Worm (Caenorhabditis elegans): ENCODE measurements around the gene str-46.

The str-46 gene

DNA sequence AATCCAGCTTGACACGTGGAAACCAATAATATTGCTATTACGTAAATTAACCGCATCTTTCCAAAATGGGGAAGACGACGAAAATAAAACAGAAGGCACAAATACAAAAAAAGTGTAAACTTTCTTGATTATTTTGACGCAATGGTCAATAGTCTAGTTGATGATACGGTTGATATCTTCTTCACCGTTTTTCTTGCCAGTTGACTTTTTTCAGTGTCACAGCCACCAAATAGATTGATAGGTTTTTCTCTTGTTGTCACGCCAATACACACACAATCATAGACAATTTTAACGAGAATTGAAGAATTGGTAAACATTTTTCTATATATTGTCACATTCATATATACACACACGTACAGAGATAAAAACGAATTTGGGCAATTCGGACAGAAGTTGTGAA, 9.8 kb upstream of the str-46 start, which contains the start of gene zmp-3:
Gene zmp-3, minus strand, starts transcription at position 101 of the 400 bp plus-strand sequence.
- TF ChIP-seq Y22D7AL.16 (tag; optimal IDR thresholded peaks at IDR 0.05) (no peak), hlh-8 (tag; optimal IDR thresholded peaks at IDR 0.05) (no peak), ceh-2 (tag; optimal IDR thresholded peaks at IDR 0.05) (no peak), pat-9 (tag; optimal IDR thresholded peaks at IDR 0.05) (no peak), ets-4 (tag; optimal IDR thresholded peaks at IDR 0.05) (no peak), madf-2 (tag; optimal IDR thresholded peaks at IDR 0.05) (no peak), pha-4 (tag; optimal IDR thresholded peaks at IDR 0.05) (no peak), ahr-1 (tag; optimal IDR thresholded peaks at IDR 0.05) (no peak), sox-4 (tag; optimal IDR thresholded peaks at IDR 0.05) (no peak), ttx-3 (tag; optimal IDR thresholded peaks at IDR 0.05) (no peak), ama-1 (optimal IDR thresholded peaks at IDR 0.05) (no peak), ceh-14 (tag; optimal IDR thresholded peaks at IDR 0.05) (no peak), pqm-1 (tag; optimal IDR thresholded peaks at IDR 0.05) (no peak), fax-1 (tag; optimal IDR thresholded peaks at IDR 0.05) (no peak), hlh-6 (tag; optimal IDR thresholded peaks at IDR 0.05) (no peak), ceh-9 (tag; optimal IDR thresholded peaks at IDR 0.05) (no peak), rnt-1 (tag; optimal IDR thresholded peaks at IDR 0.05) (no peak), lim-6 (tag; optimal IDR thresholded peaks at IDR 0.05) (no peak), dve-1 (tag; optimal IDR thresholded peaks at IDR 0.05) (no peak)

DNA sequence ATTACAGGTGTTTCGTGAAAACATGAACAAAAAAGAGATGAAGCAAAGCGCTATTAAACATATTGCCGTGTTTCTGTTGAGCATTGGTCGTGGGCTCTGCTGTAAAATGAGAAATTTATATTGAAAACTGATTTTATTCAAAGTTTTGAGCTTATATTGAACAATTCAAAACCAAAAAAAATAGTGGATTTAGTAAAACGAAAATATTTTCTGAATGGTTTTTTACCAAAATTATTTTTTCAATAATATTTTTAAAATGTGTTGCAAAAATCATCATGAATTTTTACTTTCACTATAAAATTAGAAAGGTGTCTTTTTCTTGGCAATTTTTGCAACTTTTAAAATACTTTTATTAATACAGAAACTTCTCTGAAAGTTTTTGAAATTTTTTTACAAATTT, 3.5 kb upstream of the str-46 start, which contains the start of gene C31B8.7:
Gene C31B8.7, minus strand, starts transcription at position 101 of the 400 bp plus-strand sequence.
- TF ChIP-seq ceh-31 (tag; optimal IDR thresholded peaks at IDR 0.05) (no peak), tbx-7 (tag; optimal IDR thresholded peaks at IDR 0.05) (no peak), madf-2 (tag; optimal IDR thresholded peaks at IDR 0.05) (no peak), Y22D7AL.16 (tag; optimal IDR thresholded peaks at IDR 0.05) (no peak), pros-1 (tag; optimal IDR thresholded peaks at IDR 0.05) (no peak), ref-2 (tag; optimal IDR thresholded peaks at IDR 0.05) (no peak), K02D7.2 (tag; optimal IDR thresholded peaks at IDR 0.05) (no peak), fax-1 (tag; optimal IDR thresholded peaks at IDR 0.05) (no peak), lim-6 (tag; optimal IDR thresholded peaks at IDR 0.05) (no peak), zip-5 (tag; optimal IDR thresholded peaks at IDR 0.05) (no peak), syd-9 (tag; optimal IDR thresholded peaks at IDR 0.05) (no peak)

ce11 chrV:2896198-2896660, 3.5 kb downstream of the str-46 start, which contains the start of gene pals-32:
Gene pals-32 (plus strand): TSS chrV:2896610.
- TF ChIP-seq ztf-16 (tag; optimal IDR thresholded peaks at IDR 0.05) (no peak), ceh-34 (tag; optimal IDR thresholded peaks at IDR 0.05) (no peak), fax-1 (tag; optimal IDR thresholded peaks at IDR 0.05) (no peak)

DNA sequence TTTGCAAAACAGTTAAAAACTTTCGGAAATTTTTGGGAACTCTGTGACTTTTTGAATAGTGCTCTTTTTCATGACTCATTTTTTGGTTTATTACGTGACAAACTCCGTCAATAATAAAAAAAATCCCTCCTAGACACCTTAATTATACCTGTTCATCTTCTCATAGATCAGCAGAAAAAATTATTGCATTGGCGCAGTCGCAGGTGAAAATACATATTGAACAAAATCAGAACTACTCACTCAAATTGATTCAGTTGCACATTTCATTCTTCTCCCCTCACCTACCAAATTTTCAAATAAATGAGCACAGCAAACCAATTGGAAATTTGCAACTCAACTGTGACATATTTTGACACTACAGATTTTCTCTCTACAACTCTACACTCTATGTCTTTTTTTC, 6.8 kb downstream of the str-46 start, which contains the start of gene srh-127:
Gene srh-127, plus strand, starts transcription at position 301 of the 400 bp plus-strand sequence.
- TF ChIP-seq nhr-11 (tag; optimal IDR thresholded peaks at IDR 0.05) (no peak), eyg-1 (tag; optimal IDR thresholded peaks at IDR 0.05) (no peak), pros-1 (tag; optimal IDR thresholded peaks at IDR 0.05) (no peak), dmd-4 (tag; optimal IDR thresholded peaks at IDR 0.05; ENCODE audit: borderline replicate concordance) (no peak), ceh-9 (tag; optimal IDR thresholded peaks at IDR 0.05) (no peak), ttx-3 (tag; optimal IDR thresholded peaks at IDR 0.05) (no peak), pax-1 (tag; optimal IDR thresholded peaks at IDR 0.05) (no peak), fkh-6 (tag; optimal IDR thresholded peaks at IDR 0.05) (no peak), ceh-14 (tag; optimal IDR thresholded peaks at IDR 0.05) (no peak), lim-6 (tag; optimal IDR thresholded peaks at IDR 0.05) (no peak), ztf-16 (tag; optimal IDR thresholded peaks at IDR 0.05) (no peak), unc-86 (tag; optimal IDR thresholded peaks at IDR 0.05) (no peak), pqm-1 (tag; optimal IDR thresholded peaks at IDR 0.05) (no peak), ets-4 (tag; optimal IDR thresholded peaks at IDR 0.05) (no peak), hlh-6 (tag; optimal IDR thresholded peaks at IDR 0.05) (no peak), ref-2 (tag; optimal IDR thresholded peaks at IDR 0.05) (no peak), pag-3 (tag; optimal IDR thresholded peaks at IDR 0.05; ENCODE audit: borderline replicate concordance) (no peak), che-1 (tag; optimal IDR thresholded peaks at IDR 0.05) (no peak), ceh-22 (tag; optimal IDR thresholded peaks at IDR 0.05) (no peak)
